Worm (Caenorhabditis elegans): ENCODE measurements around the gene srj-29.

srj-29 gene

DNA sequence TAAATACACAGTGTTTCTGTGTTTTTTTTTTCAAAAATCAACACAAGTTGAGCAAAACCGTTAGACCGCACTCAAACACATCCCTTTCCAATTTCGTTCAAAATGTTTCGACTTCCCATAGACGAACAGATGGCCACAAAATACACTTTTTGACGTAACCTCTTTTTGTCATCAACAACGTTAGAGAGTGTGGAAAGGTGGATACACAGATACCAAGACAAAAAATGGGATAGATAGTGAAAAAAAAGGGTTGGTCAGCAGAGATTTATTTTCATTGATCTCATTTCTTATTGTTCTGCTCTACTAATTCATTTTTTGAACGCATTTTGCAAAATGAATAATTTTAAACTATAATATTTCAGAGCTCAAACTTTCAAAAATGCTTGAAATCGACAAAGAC lies 19.4 kb downstream of the srj-29 start:
- no peak for TF ChIP-seq egl-18 (GFP tag; IDR thresholded peaks at IDR 0.05)
- no peak for TF ChIP-seq let-607 (tag; optimal IDR thresholded peaks at IDR 0.05)
- no peak for TF ChIP-seq hsf-1 (GFP tag; IDR thresholded peaks at IDR 0.05)
- TF ChIP-seq attf-6 (GFP tag; IDR thresholded peaks at IDR 0.05) = no peak
- TF ChIP-seq nhr-27 (tag; optimal IDR thresholded peaks at IDR 0.05) = no peak
- TF ChIP-seq F52B5.7 (tag; optimal IDR thresholded peaks at IDR 0.05) = no peak
- no peak for TF ChIP-seq hlh-26 (GFP tag; conservative IDR thresholded peaks at IDR 0.05)
- TF ChIP-seq attf-5 (GFP tag; optimal IDR thresholded peaks at IDR 0.05) = no peak
- TF ChIP-seq lin-40 (tag; optimal IDR thresholded peaks at IDR 0.05) = no peak
- no peak for TF ChIP-seq him-1 (tag; optimal IDR thresholded peaks at IDR 0.05)
- no peak for TF ChIP-seq ztf-25 (GFP tag; IDR thresholded peaks at IDR 0.05)
- TF ChIP-seq D2030.7 (GFP tag; IDR thresholded peaks at IDR 0.05) = no peak
- TF ChIP-seq dpl-1 (GFP tag; optimal IDR thresholded peaks at IDR 0.05) = no peak
- no peak for TF ChIP-seq F39B2.1 (GFP tag; IDR thresholded peaks at IDR 0.05)
- TF ChIP-seq ceh-58 (GFP tag; IDR thresholded peaks at IDR 0.05) = no peak
- TF ChIP-seq F10E7.11 (tag; optimal IDR thresholded peaks at IDR 0.05) = no peak
- no peak for TF ChIP-seq ztf-22 (GFP tag; optimal IDR thresholded peaks at IDR 0.05)
- TF ChIP-seq ztf-26 (tag; optimal IDR thresholded peaks at IDR 0.05) = no peak

DNA sequence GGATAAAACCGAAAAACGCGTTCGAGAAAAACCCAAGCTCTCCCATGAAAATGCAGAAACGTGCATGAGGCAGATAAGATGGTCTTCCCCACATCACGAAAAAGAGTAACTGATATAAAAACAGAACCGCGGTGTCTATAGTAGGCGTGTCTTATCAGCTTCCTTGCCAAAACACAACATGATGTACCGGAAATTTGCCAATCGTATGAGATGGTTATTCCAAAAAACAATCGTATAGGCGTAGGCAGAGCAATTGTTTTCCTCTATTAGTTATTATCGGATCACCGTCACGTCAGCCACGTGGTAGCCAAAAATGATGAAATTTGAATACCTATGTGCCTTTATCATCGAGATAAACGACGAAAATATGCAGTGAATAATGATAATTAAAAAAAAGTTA lies 24.0 kb downstream of the srj-29 start, which contains the start of gene str-7:
Gene str-7, minus strand, starts transcription at position 101 of the 400 bp plus-strand sequence.
- TF ChIP-seq sptf-2 (GFP tag; optimal IDR thresholded peaks at IDR 0.05) (no peak), egl-44 (GFP tag; IDR thresholded peaks at IDR 0.05) (no peak), lsy-27 (tag; optimal IDR thresholded peaks at IDR 0.05; ENCODE audit: borderline replicate concordance, insufficient read depth) (no peak), lin-35 (GFP tag; optimal IDR thresholded peaks at IDR 0.05) (no peak)

DNA sequence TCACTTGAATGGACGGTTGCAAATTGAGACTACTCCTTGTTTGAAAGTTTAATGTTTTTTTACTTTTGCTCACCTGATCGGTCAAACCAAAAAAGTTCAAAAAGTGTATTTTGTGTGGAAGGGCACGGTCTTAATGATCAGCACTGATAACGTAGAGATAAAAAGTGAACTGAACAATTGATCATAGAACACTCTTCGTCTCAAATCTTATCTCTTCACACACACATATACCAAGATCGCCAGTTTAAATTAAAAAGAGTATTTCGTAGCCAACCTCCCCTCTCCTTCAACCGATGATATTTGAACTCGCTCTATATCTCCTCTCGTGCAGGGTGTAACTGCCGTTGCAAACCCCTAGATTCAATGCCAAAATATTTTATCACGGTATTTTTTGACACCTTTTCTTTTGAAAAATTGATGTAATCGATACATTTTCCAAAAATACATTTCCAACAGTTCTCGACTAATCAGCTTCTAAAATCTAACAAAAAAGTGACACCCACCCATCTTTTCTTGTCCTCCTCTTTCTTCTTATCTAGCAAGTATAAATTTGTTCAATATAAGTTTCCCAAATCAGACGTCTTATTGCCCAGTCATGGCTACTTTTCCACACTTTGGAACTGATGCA lies 24.8 kb downstream of the srj-29 start, which contains the start of gene cth-1:
Gene cth-1, plus strand, starts transcription at position 578 of the 628 bp plus-strand sequence.
- TF ChIP-seq attf-6 (GFP tag; IDR thresholded peaks at IDR 0.05) = no peak
- peak; percentile 68 for TF ChIP-seq nhr-80 (tag; optimal IDR thresholded peaks at IDR 0.05)

DNA sequence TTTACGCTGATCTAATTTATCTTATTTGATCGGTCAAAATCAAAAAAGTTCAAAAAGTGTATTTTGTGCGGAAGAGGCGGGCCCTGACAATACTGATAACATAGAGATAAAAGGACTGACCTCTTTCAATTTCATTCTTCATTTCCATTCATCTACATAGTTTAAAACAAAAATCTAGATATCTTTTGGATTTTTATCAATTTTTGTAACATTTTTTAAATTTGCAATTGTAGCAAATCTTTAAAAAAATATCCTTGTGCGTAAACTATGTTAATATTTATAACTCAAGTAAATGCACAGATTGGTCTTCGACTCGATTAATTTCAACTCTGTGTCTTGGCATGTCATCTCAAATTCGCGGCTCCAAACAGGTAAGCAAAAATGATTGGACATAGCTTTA lies 28.1 kb downstream of the srj-29 start, which contains the start of gene argk-1:
Gene argk-1, plus strand, starts transcription at position 301 of the 400 bp plus-strand sequence.
- no peak for TF ChIP-seq mcd-1 (GFP tag; IDR thresholded peaks at IDR 0.05)
- no peak for TF ChIP-seq Y53G8AR.9 (GFP tag; conservative IDR thresholded peaks at IDR 0.05)
- TF ChIP-seq lag-1 (GFP tag; IDR thresholded peaks at IDR 0.05) = no peak
- no peak for TF ChIP-seq hmg-20 (GFP tag; IDR thresholded peaks at IDR 0.05)
- no peak for TF ChIP-seq rpc-1 (optimal IDR thresholded peaks at IDR 0.05)
- TF ChIP-seq rpc-1 (tag; optimal IDR thresholded peaks at IDR 0.05) = no peak
- TF ChIP-seq cebp-1 (GFP tag; IDR thresholded peaks at IDR 0.05) = no peak
- no peak for TF ChIP-seq cebp-1 (tag; optimal IDR thresholded peaks at IDR 0.05)
- TF ChIP-seq ceh-27 (GFP tag; optimal IDR thresholded peaks at IDR 0.05) = no peak
- TF ChIP-seq K11D2.4 (GFP tag; IDR thresholded peaks at IDR 0.05) = no peak
- TF ChIP-seq F49E8.2 (tag; optimal IDR thresholded peaks at IDR 0.05; ENCODE audit: insufficient read depth) = no peak
- no peak for TF ChIP-seq die-1 (tag; optimal IDR thresholded peaks at IDR 0.05)

Measured in whole organism, young adult.